Fruit fly (Drosophila melanogaster) whole organism, embryonic: ENCODE data around the gene CG32719.

Experiments
- Bteb2 ChIP-seq: fragments of 200-800 bp; sonication (Bioruptor generic); optimal IDR thresholded peaks from 2 replicates; lab custom pipeline; 2016; ENCODE audit warnings: missing biosample characterization, missing genetic modification characterization
- CG10431 ChIP-seq: fragments of 200-800 bp; sonication (Bioruptor generic); optimal IDR thresholded peaks from 3 replicates; lab custom pipeline; 2018; ENCODE audit warnings: missing biosample characterization, mild to moderate bottlenecking, missing genetic modification characterization
- CG16779 ChIP-seq: fragments of 200-800 bp; sonication (Bioruptor generic); IDR thresholded peaks from 2 replicates; pipeline ENCODE4 v1.3.6; 2022; ENCODE audit warnings: missing biosample characterization, missing genetic modification characterization
- CG16813 ChIP-seq: fragments of 200-800 bp; sonication (Bioruptor generic); IDR thresholded peaks from 3 replicates; pipeline ENCODE4 v1.3.6; 2022; ENCODE audit warnings: missing biosample characterization, missing genetic modification characterization; ENCODE audit not compliant: partially characterized antibody
- CG16815 ChIP-seq: fragments of 200-800 bp; sonication (Bioruptor generic); optimal IDR thresholded peaks from 3 replicates; lab custom pipeline; 2017; ENCODE audit warnings: missing biosample characterization, mild to moderate bottlenecking, missing genetic modification characterization
- CG17359 ChIP-seq: fragments of 200-800 bp; sonication (Bioruptor generic); optimal IDR thresholded peaks from 3 replicates; lab custom pipeline; 2018; ENCODE audit warnings: missing biosample characterization, mild to moderate bottlenecking, missing genetic modification characterization, moderate library complexity
- CG17361 ChIP-seq: fragments of 200-800 bp; sonication (Bioruptor generic); IDR thresholded peaks from 3 replicates; pipeline ENCODE4 v1.3.6; 2022; ENCODE audit warnings: missing biosample characterization, missing genetic modification characterization
- CG17612 ChIP-seq: fragments of 200-800 bp; sonication (Bioruptor generic); IDR thresholded peaks from 2 replicates; pipeline ENCODE4 v1.3.6; 2022; ENCODE audit warnings: missing biosample characterization, missing genetic modification characterization
- CG1832 ChIP-seq: fragments of 200-800 bp; sonication (Bioruptor generic); optimal IDR thresholded peaks from 2 replicates; lab custom pipeline; 2017; ENCODE audit warnings: missing biosample characterization, mild to moderate bottlenecking, missing genetic modification characterization, inconsistent platforms
- CG33557 ChIP-seq: fragments of 200-800 bp; sonication (Bioruptor generic); optimal IDR thresholded peaks from 2 replicates; lab custom pipeline; 2019; ENCODE audit warnings: missing biosample characterization, mild to moderate bottlenecking, missing genetic modification characterization, moderate library complexity
- CG34224 ChIP-seq: fragments of 200-800 bp; sonication (Bioruptor generic); IDR thresholded peaks from 3 replicates; pipeline ENCODE4 v1.3.6; 2022; ENCODE audit warnings: missing biosample characterization, missing genetic modification characterization; ENCODE audit not compliant: partially characterized antibody
- CG3847 ChIP-seq: fragments of 200-800 bp; sonication (Bioruptor generic); IDR thresholded peaks from 2 replicates; pipeline ENCODE4 v1.3.6; 2022; ENCODE audit warnings: missing biosample characterization, missing genetic modification characterization
- CG4328 ChIP-seq: fragments of 200-800 bp; sonication (Bioruptor generic); optimal IDR thresholded peaks from 3 replicates; lab custom pipeline; 2017; ENCODE audit warnings: missing biosample characterization, missing genetic modification reagents, missing genetic modification characterization
- CG4730 ChIP-seq: fragments of 200-800 bp; sonication (Bioruptor generic); IDR thresholded peaks from 2 replicates; pipeline ENCODE4 v1.3.6; 2022; ENCODE audit warnings: missing biosample characterization, missing genetic modification characterization
- CG5180 ChIP-seq: fragments of 200-800 bp; sonication (Bioruptor generic); optimal IDR thresholded peaks from 3 replicates; lab custom pipeline; 2017; ENCODE audit warnings: missing biosample characterization, missing genetic modification characterization, mild to moderate bottlenecking, moderate library complexity, missing genetic modification reagents
- CG6689 ChIP-seq: fragments of 200-800 bp; sonication (Bioruptor generic); IDR thresholded peaks from 2 replicates; pipeline ENCODE4 v1.3.6; 2022; ENCODE audit warnings: missing biosample characterization, missing genetic modification characterization
- CG6813 ChIP-seq: fragments of 200-800 bp; sonication (Bioruptor generic); optimal IDR thresholded peaks from 2 replicates; lab custom pipeline; 2017; ENCODE audit warnings: missing biosample characterization, missing genetic modification characterization, mild to moderate bottlenecking, moderate library complexity, missing genetic modification reagents
- CG8089 ChIP-seq: fragments of 200-800 bp; sonication (Bioruptor generic); optimal IDR thresholded peaks from 3 replicates; lab custom pipeline; 2016; ENCODE audit warnings: missing biosample characterization, missing genetic modification characterization
- CG8359 ChIP-seq: fragments of 200-800 bp; sonication (Bioruptor generic); optimal IDR thresholded peaks from 2 replicates; lab custom pipeline; 2017; ENCODE audit warnings: missing biosample characterization, mild to moderate bottlenecking, missing genetic modification characterization, borderline replicate concordance
- CG9437 ChIP-seq: fragments of 200-800 bp; sonication (Bioruptor generic); optimal IDR thresholded peaks from 2 replicates; lab custom pipeline; 2018; ENCODE audit warnings: missing biosample characterization, mild to moderate bottlenecking, missing genetic modification characterization
- CTCF ChIP-seq: fragments of 200-800 bp; sonication (Bioruptor generic); optimal IDR thresholded peaks from 2 replicates; lab custom pipeline; 2017; ENCODE audit warnings: missing biosample characterization, mild to moderate bottlenecking, missing genetic modification characterization, moderate library complexity
- Chrac-16 ChIP-seq: fragments of 200-800 bp; sonication (Bioruptor generic); optimal IDR thresholded peaks from 3 replicates; lab custom pipeline; 2016; ENCODE audit warnings: missing biosample characterization, missing genetic modification characterization
- Dbx ChIP-seq: fragments of 200-800 bp; sonication (Bioruptor generic); IDR thresholded peaks from 3 replicates; pipeline ENCODE4 v1.3.6; 2022; ENCODE audit warnings: missing biosample characterization, missing genetic modification characterization
- Dfd ChIP-seq, 2 experiments: fragments of >200 bp; optimal IDR thresholded peaks; 2 replicates each; lab custom pipeline; 2017; ENCODE audit warnings: missing biosample characterization in 2 of 2, missing genetic modification characterization in 2 of 2
- HmgD ChIP-seq: fragments of 200-800 bp; sonication (Bioruptor generic); optimal IDR thresholded peaks from 3 replicates; lab custom pipeline; 2016; ENCODE audit warnings: missing biosample characterization, missing genetic modification characterization
- NK7.1 ChIP-seq: fragments of 200-800 bp; sonication (Bioruptor generic); optimal IDR thresholded peaks from 3 replicates; lab custom pipeline; 2016; ENCODE audit warnings: missing biosample characterization, missing genetic modification characterization
- Nf-YA ChIP-seq: fragments of 200-800 bp; sonication (Bioruptor generic); IDR thresholded peaks from 2 replicates; pipeline ENCODE4 v1.3.6; 2022; ENCODE audit warnings: missing biosample characterization, missing genetic modification characterization
- Rx ChIP-seq: fragments of 200-800 bp; sonication (Bioruptor generic); IDR thresholded peaks from 2 replicates; pipeline ENCODE4 v1.3.6; 2022; ENCODE audit warnings: missing biosample characterization, missing genetic modification characterization
- Six4 ChIP-seq: fragments of 200-800 bp; sonication (Bioruptor generic); optimal IDR thresholded peaks from 2 replicates; lab custom pipeline; 2016; ENCODE audit warnings: missing biosample characterization, missing genetic modification characterization
- Sox100B ChIP-seq: fragments of 200-800 bp; sonication (Bioruptor generic); optimal IDR thresholded peaks from 3 replicates; lab custom pipeline; 2018; ENCODE audit warnings: missing biosample characterization, mild to moderate bottlenecking, missing genetic modification characterization
- bab2 ChIP-seq: fragments of 200-800 bp; sonication (Bioruptor generic); optimal IDR thresholded peaks from 2 replicates; lab custom pipeline; 2016; ENCODE audit warnings: missing biosample characterization, missing genetic modification characterization
- bigmax ChIP-seq: fragments of 200-800 bp; sonication (Bioruptor generic); optimal IDR thresholded peaks from 2 replicates; lab custom pipeline; 2018; ENCODE audit warnings: missing biosample characterization, mild to moderate bottlenecking, missing genetic modification characterization
- chn ChIP-seq: fragments of 200-800 bp; sonication (Bioruptor generic); optimal IDR thresholded peaks from 2 replicates; lab custom pipeline; 2016; ENCODE audit warnings: missing biosample characterization, missing genetic modification characterization
- ewg ChIP-seq: fragments of 200-800 bp; sonication (Bioruptor generic); optimal IDR thresholded peaks from 3 replicates; lab custom pipeline; 2017; ENCODE audit warnings: mild to moderate bottlenecking, missing biosample characterization, missing genetic modification reagents, missing genetic modification characterization
- fd64A ChIP-seq: fragments of 200-800 bp; sonication (Bioruptor generic); optimal IDR thresholded peaks from 3 replicates; lab custom pipeline; 2018; ENCODE audit warnings: missing biosample characterization, mild to moderate bottlenecking, missing genetic modification characterization
- grn ChIP-seq: fragments of 200-800 bp; sonication (Bioruptor generic); optimal IDR thresholded peaks from 3 replicates; lab custom pipeline; 2017; ENCODE audit warnings: missing biosample characterization, missing genetic modification characterization
- h ChIP-seq: fragments of >200 bp; optimal IDR thresholded peaks from 2 replicates; lab custom pipeline; 2017
- inv ChIP-seq: fragments of 200-800 bp; sonication (Bioruptor generic); IDR thresholded peaks from 2 replicates; pipeline ENCODE4 v1.3.6; 2022; ENCODE audit warnings: missing biosample characterization, missing genetic modification characterization; ENCODE audit not compliant: partially characterized antibody
- jing ChIP-seq: fragments of 200-800 bp; sonication (Bioruptor generic); optimal IDR thresholded peaks from 2 replicates; lab custom pipeline; 2018; ENCODE audit warnings: missing biosample characterization, mild to moderate bottlenecking, missing genetic modification characterization
- lbe ChIP-seq: fragments of 200-800 bp; sonication (Bioruptor generic); optimal IDR thresholded peaks from 2 replicates; lab custom pipeline; 2016; ENCODE audit warnings: missing biosample characterization, mild to moderate bottlenecking, missing genetic modification characterization
- lov ChIP-seq, 2 experiments: fragments of 200-800 bp in 1 of 2; fragments of >200 bp in 1 of 2; sonication (Bioruptor generic) in 1 of 2; IDR thresholded peaks in 1 of 2; optimal IDR thresholded peaks in 1 of 2; 2 replicates in 1 of 2; 3 replicates in 1 of 2; pipeline versions ENCODE4 v1.3.6 to Lab custom; 2017 to 2022; ENCODE audit warnings: missing biosample characterization in 1 of 2, missing genetic modification characterization in 1 of 2
- luna ChIP-seq: fragments of 200-800 bp; sonication (Bioruptor generic); optimal IDR thresholded peaks from 2 replicates; lab custom pipeline; 2016; ENCODE audit warnings: missing biosample characterization, missing genetic modification characterization
- nmo ChIP-seq: fragments of 200-800 bp; sonication (Bioruptor generic); optimal IDR thresholded peaks from 2 replicates; lab custom pipeline; 2018; ENCODE audit warnings: missing biosample characterization, mild to moderate bottlenecking, missing genetic modification characterization, moderate library complexity
- pita ChIP-seq: fragments of 200-800 bp; sonication (Bioruptor generic); optimal IDR thresholded peaks from 2 replicates; lab custom pipeline; 2017; ENCODE audit warnings: missing biosample characterization, mild to moderate bottlenecking, missing genetic modification characterization
- pnt ChIP-seq: fragments of 200-800 bp; sonication (Bioruptor generic); optimal IDR thresholded peaks from 3 replicates; lab custom pipeline; 2016; ENCODE audit warnings: missing biosample characterization, missing genetic modification characterization
- repo ChIP-seq: fragments of 200-800 bp; sonication (Bioruptor generic); optimal IDR thresholded peaks from 2 replicates; lab custom pipeline; 2016; ENCODE audit warnings: missing biosample characterization, missing genetic modification characterization
- ro ChIP-seq: fragments of 200-800 bp; sonication (Bioruptor generic); IDR thresholded peaks from 2 replicates; pipeline ENCODE4 v1.3.6; 2022; ENCODE audit warnings: missing biosample characterization, missing genetic modification characterization
- row ChIP-seq: fragments of 200-800 bp; sonication (Bioruptor generic); IDR thresholded peaks from 3 replicates; pipeline ENCODE4 v1.3.6; 2022; ENCODE audit warnings: missing biosample characterization, missing genetic modification characterization
- slou ChIP-seq: fragments of 200-800 bp; sonication (Bioruptor generic); optimal IDR thresholded peaks from 3 replicates; lab custom pipeline; 2016; ENCODE audit warnings: missing biosample characterization, missing genetic modification characterization
- tna ChIP-seq: fragments of 200-800 bp; sonication (Bioruptor generic); IDR thresholded peaks from 2 replicates; pipeline ENCODE4 v1.3.6; 2022; ENCODE audit warnings: missing biosample characterization, missing genetic modification characterization; ENCODE audit not compliant: partially characterized antibody
- trem ChIP-seq: fragments of 200-800 bp; optimal IDR thresholded peaks from 3 replicates; lab custom pipeline; 2019; ENCODE audit warnings: missing biosample characterization, mild to moderate bottlenecking, missing genetic modification characterization, moderate library complexity
- tx ChIP-seq: fragments of 200-800 bp; sonication (Bioruptor generic); optimal IDR thresholded peaks from 2 replicates; lab custom pipeline; 2016; ENCODE audit warnings: missing biosample characterization, missing genetic modification characterization

The CG32719 gene

DNA sequence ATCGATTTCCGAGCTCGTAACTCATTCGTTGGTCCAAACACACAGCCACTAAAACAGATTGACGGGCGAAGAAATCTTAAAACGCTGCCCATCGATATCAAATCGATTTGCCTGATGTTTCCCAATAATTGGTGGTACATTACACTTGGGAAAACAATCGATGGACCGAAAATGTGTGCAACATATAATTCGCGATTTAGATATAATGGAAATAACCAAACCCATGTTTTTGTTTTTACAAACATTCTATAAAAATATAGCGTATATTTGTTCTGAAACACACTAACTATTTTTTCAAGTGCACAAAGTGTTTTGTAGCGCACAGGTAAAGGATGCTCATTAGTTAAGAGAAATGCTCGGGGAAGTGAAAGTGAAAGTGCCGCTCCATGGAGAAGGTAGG lies 4.3 kb upstream of the CG32719 start (continued):
- TF ChIP-seq Six4 (GFP tag; lab: Kevin White, UChicago) (peak; percentile 6), pita (no peak), CG8359 (no peak), nmo (GFP tag; lab: Kevin White, UChicago) (peak; percentile 53), pnt (no peak), Sox100B (GFP tag; lab: Kevin White, UChicago) (no peak), slou (GFP tag; lab: Kevin White, UChicago) (no peak), CG1832 (GFP tag; lab: Kevin White, UChicago) (no peak), NK7.1 (GFP tag; lab: Kevin White, UChicago) (no peak), chn (GFP tag; lab: Kevin White, UChicago) (peak; percentile 29), repo (no peak), HmgD (GFP tag; lab: Kevin White, UChicago) (no peak), Rx (GFP tag; lab: Robert Waterston, UW) (no peak), grn (GFP tag; lab: Kevin White, UChicago) (no peak), lov (optimal IDR thresholded peaks at IDR 0.05; lab: Kevin White, UChicago) (no peak), lov (GFP tag; IDR thresholded peaks at IDR 0.05; lab: Robert Waterston, UW) (0 out of 3 replicates have a peak, but pooled peaks have one; percentile 33), CTCF (GFP tag; lab: Kevin White, UChicago) (no peak), CG6813 (GFP tag; lab: Kevin White, UChicago) (no peak), lbe (GFP tag; lab: Kevin White, UChicago) (no peak), h (lab: Kevin White, UChicago) (no peak), CG16779 (GFP tag; lab: Robert Waterston, UW) (no peak), CG8089 (peak; percentile 7), Nf-YA (GFP tag; lab: Robert Waterston, UW) (no peak), CG34224 (no peak), CG17612 (GFP tag; lab: Robert Waterston, UW) (no peak), CG10431 (GFP tag; lab: Kevin White, UChicago) (no peak), CG16813 (GFP tag; lab: Robert Waterston, UW) (no peak), luna (GFP tag; lab: Kevin White, UChicago) (no peak), tna (GFP tag; lab: Robert Waterston, UW) (no peak), CG33557 (GFP tag; lab: Kevin White, UChicago) (peak; percentile 34), ro (GFP tag; lab: Robert Waterston, UW) (peak; percentile 28; the same call in 1 of the 2 replicates), row (0 out of 3 replicates have a peak, but pooled peaks have one; percentile 14), fd64A (GFP tag; lab: Kevin White, UChicago) (no peak), CG9437 (GFP tag; lab: Kevin White, UChicago) (no peak), CG4328 (no peak), Bteb2 (GFP tag; lab: Kevin White, UChicago) (no peak), Dbx (GFP tag; lab: Robert Waterston, UW) (no peak), CG4730 (GFP tag; lab: Robert Waterston, UW) (no peak; the same call in 1 of the 2 replicates), inv (no peak), CG5180 (GFP tag; lab: Kevin White, UChicago) (no peak), jing (GFP tag; lab: Kevin White, UChicago) (no peak), bigmax (no peak), Chrac-16 (peak; percentile 21), tx (no peak), CG3847 (GFP tag; lab: Robert Waterston, UW) (no peak), ewg (GFP tag; lab: Kevin White, UChicago) (no peak), CG17361 (0 out of 3 replicates have a peak, but pooled peaks have one; percentile 32), CG6689 (GFP tag; lab: Robert Waterston, UW) (peak; percentile 39), Dfd (GFP tag; optimal IDR thresholded peaks at IDR 0.05; lab: Kevin White, UChicago) (no peak), trem (peak; percentile 31), CG16815 (GFP tag; lab: Kevin White, UChicago) (no peak), CG17359 (tag; lab: Kevin White, UChicago) (no peak), bab2 (GFP tag; lab: Kevin White, UChicago) (no peak)
